Worm (Caenorhabditis elegans) whole organism, mixed stage, embryonic: ENCODE results near the gene ZK666.15.

Experiments used
- blmp-1 ChIP-seq: fragments of 150-350 bp; optimal IDR thresholded peaks from 2 replicates; lab custom pipeline; 2014; ENCODE audit warnings: missing biosample characterization, missing genetic modification characterization
- ceh-39 ChIP-seq: fragments of 150-350 bp; optimal IDR thresholded peaks from 2 replicates; lab custom pipeline; 2014; ENCODE audit warnings: missing biosample characterization, missing genetic modification characterization
- ceh-43 ChIP-seq: fragments of 200-800 bp; sonication (Bioruptor generic); optimal IDR thresholded peaks from 2 replicates; lab custom pipeline; 2018; ENCODE audit warnings: mild to moderate bottlenecking, missing genetic modification characterization, moderate library complexity, missing compliant biosample characterization
- cnd-1 ChIP-seq: fragments of 200-800 bp; sonication (Bioruptor generic); optimal IDR thresholded peaks from 2 replicates; lab custom pipeline; 2018; ENCODE audit warnings: mild to moderate bottlenecking, missing genetic modification characterization, missing compliant biosample characterization
- drap-1 ChIP-seq: fragments of 200-800 bp; sonication (Bioruptor generic); optimal IDR thresholded peaks from 3 replicates; lab custom pipeline; 2018; ENCODE audit warnings: mild to moderate bottlenecking, missing genetic modification characterization, missing compliant biosample characterization
- flh-1 ChIP-seq: fragments of 200-800 bp; sonication (Bioruptor generic); optimal IDR thresholded peaks from 2 replicates; lab custom pipeline; 2018; ENCODE audit warnings: mild to moderate bottlenecking, missing genetic modification characterization, moderate library complexity, missing compliant biosample characterization
- hlh-1 ChIP-seq: fragments of 150-350 bp; optimal IDR thresholded peaks from 2 replicates; lab custom pipeline; 2014; ENCODE audit warnings: missing biosample characterization, missing genetic modification reagents, missing genetic modification characterization
- lin-13 ChIP-seq: fragments of 150-350 bp; optimal IDR thresholded peaks from 2 replicates; lab custom pipeline; 2014; ENCODE audit warnings: missing biosample characterization, missing genetic modification characterization
- lin-32 ChIP-seq: fragments of 200-800 bp; sonication (Bioruptor generic); optimal IDR thresholded peaks from 2 replicates; lab custom pipeline; 2018; ENCODE audit warnings: mild to moderate bottlenecking, missing genetic modification characterization, missing compliant biosample characterization
- lsy-2 ChIP-seq: fragments of 150-350 bp; optimal IDR thresholded peaks from 2 replicates; lab custom pipeline; 2014; ENCODE audit warnings: missing biosample characterization, missing genetic modification characterization
- nhr-237 ChIP-seq: fragments of 150-350 bp; optimal IDR thresholded peaks from 2 replicates; lab custom pipeline; 2014; ENCODE audit warnings: missing biosample characterization, missing genetic modification characterization
- pha-4 ChIP-seq: fragments of 150-350 bp; optimal IDR thresholded peaks from 2 replicates; lab custom pipeline; 2018; ENCODE audit warnings: missing biosample characterization, missing genetic modification reagents, missing genetic modification characterization
- sem-2 ChIP-seq: fragments of 200-800 bp; sonication (Bioruptor generic); optimal IDR thresholded peaks from 2 replicates; lab custom pipeline; 2018; ENCODE audit warnings: mild to moderate bottlenecking, missing genetic modification characterization, missing compliant biosample characterization
- sptf-1 ChIP-seq: sonication (generic microtip); optimal IDR thresholded peaks from 2 replicates; lab custom pipeline; 2017; ENCODE audit warnings: mild to moderate bottlenecking, missing genetic modification characterization, moderate library complexity, missing compliant biosample characterization
- tbx-8 ChIP-seq: fragments of 200-800 bp; sonication (Bioruptor generic); optimal IDR thresholded peaks from 2 replicates; lab custom pipeline; 2018; ENCODE audit warnings: mild to moderate bottlenecking, missing genetic modification characterization, moderate library complexity, missing compliant biosample characterization
- ztf-11 ChIP-seq: fragments of 150-350 bp; optimal IDR thresholded peaks from 2 replicates; lab custom pipeline; 2014; ENCODE audit warnings: missing biosample characterization, missing genetic modification characterization

ZK666.15 gene

ce11 chrII:10537571-10537970 lies 50.7 kb downstream of the ZK666.15 start, which contains the start of gene R166.2:
Gene R166.2 (minus strand): TSS chrII:10537671.
- TF ChIP-seq lin-13 (tag; lab: Kevin White, UChicago): no peak
- no peak for TF ChIP-seq ztf-11 (tag; lab: Kevin White, UChicago)
- no peak for TF ChIP-seq ceh-39
- no peak for TF ChIP-seq hlh-1 (tag; lab: Kevin White, UChicago)
- no peak for TF ChIP-seq sptf-1 (tag; lab: Kevin White, UChicago)
- no peak for TF ChIP-seq tbx-8 (GFP tag; lab: Kevin White, UChicago)
- TF ChIP-seq nhr-237: no peak
- TF ChIP-seq pha-4 (tag; lab: Kevin White, UChicago): no peak
- TF ChIP-seq flh-1: no peak
- no peak for TF ChIP-seq cnd-1 (tag; lab: Kevin White, UChicago)
- no peak for TF ChIP-seq drap-1 (GFP tag; lab: Kevin White, UChicago)
- TF ChIP-seq sem-2 (GFP tag; lab: Kevin White, UChicago): no peak
- no peak for TF ChIP-seq lsy-2 (tag; lab: Kevin White, UChicago)
- TF ChIP-seq blmp-1: no peak
- TF ChIP-seq lin-32: no peak
- no peak for TF ChIP-seq ceh-43 (GFP tag; lab: Kevin White, UChicago)
